Fruit fly (Drosophila melanogaster) whole organism, embryonic: ENCODE data around the gene CG6527.

Experiments used
- Bdp1 ChIP-seq: fragments of 200-800 bp; sonication (Bioruptor generic); optimal IDR thresholded peaks from 3 replicates; lab custom pipeline; 2016; ENCODE audit warnings: missing biosample characterization, missing genetic modification characterization
- CG10267 ChIP-seq: fragments of 200-800 bp; sonication (Bioruptor generic); optimal IDR thresholded peaks from 2 replicates; lab custom pipeline; 2018; ENCODE audit warnings: missing biosample characterization, mild to moderate bottlenecking, missing genetic modification characterization, moderate library complexity
- CG12769 ChIP-seq: fragments of 200-800 bp; sonication (Bioruptor generic); optimal IDR thresholded peaks from 2 replicates; lab custom pipeline; 2019; ENCODE audit warnings: missing biosample characterization, mild to moderate bottlenecking, missing genetic modification characterization, moderate library complexity
- CG14860 ChIP-seq: fragments of 200-800 bp; sonication (Bioruptor generic); IDR thresholded peaks from 3 replicates; pipeline ENCODE4 v1.3.6; 2022; ENCODE audit warnings: missing biosample characterization, missing genetic modification characterization; ENCODE audit not compliant: partially characterized antibody
- CG15696 ChIP-seq: fragments of 200-800 bp; sonication (Bioruptor generic); optimal IDR thresholded peaks from 2 replicates; lab custom pipeline; 2019; ENCODE audit warnings: missing biosample characterization, mild to moderate bottlenecking, missing genetic modification characterization, moderate library complexity
- CG1647 ChIP-seq: fragments of 200-800 bp; sonication (Bioruptor generic); optimal IDR thresholded peaks from 3 replicates; lab custom pipeline; 2016; ENCODE audit warnings: missing biosample characterization, missing genetic modification characterization
- CG17359 ChIP-seq: fragments of 200-800 bp; sonication (Bioruptor generic); optimal IDR thresholded peaks from 3 replicates; lab custom pipeline; 2018; ENCODE audit warnings: missing biosample characterization, mild to moderate bottlenecking, missing genetic modification characterization, moderate library complexity
- CG18262 ChIP-seq: fragments of 200-800 bp; optimal IDR thresholded peaks from 3 replicates; lab custom pipeline; 2019; ENCODE audit warnings: missing biosample characterization, mild to moderate bottlenecking, missing genetic modification characterization, moderate library complexity
- CG2875 ChIP-seq: fragments of 200-800 bp; sonication (Bioruptor generic); optimal IDR thresholded peaks from 2 replicates; lab custom pipeline; 2017; ENCODE audit warnings: missing biosample characterization, mild to moderate bottlenecking, missing genetic modification characterization, missing genetic modification reagents
- CG2889 ChIP-seq: fragments of 200-800 bp; sonication (Bioruptor generic); IDR thresholded peaks from 3 replicates; pipeline ENCODE4 v1.3.6; 2022; ENCODE audit warnings: missing biosample characterization, missing genetic modification characterization
- CG32767 ChIP-seq: fragments of 200-800 bp; sonication (Bioruptor generic); IDR thresholded peaks from 2 replicates; pipeline ENCODE4 v1.3.6; 2022; ENCODE audit warnings: missing biosample characterization, missing genetic modification characterization
- CG3407 ChIP-seq: fragments of 200-800 bp; sonication (Bioruptor generic); optimal IDR thresholded peaks from 2 replicates; lab custom pipeline; 2018; ENCODE audit warnings: missing biosample characterization, mild to moderate bottlenecking, missing genetic modification characterization
- CG34422 ChIP-seq: fragments of 200-800 bp; sonication (Bioruptor generic); IDR thresholded peaks from 3 replicates; pipeline ENCODE4 v1.3.6; 2022; ENCODE audit warnings: missing biosample characterization, missing genetic modification characterization
- CG4730 ChIP-seq: fragments of 200-800 bp; sonication (Bioruptor generic); IDR thresholded peaks from 2 replicates; pipeline ENCODE4 v1.3.6; 2022; ENCODE audit warnings: missing biosample characterization, missing genetic modification characterization
- CG6175 ChIP-seq: fragments of 200-800 bp; sonication (Bioruptor generic); IDR thresholded peaks from 3 replicates; pipeline ENCODE4 v1.3.6; 2022; ENCODE audit warnings: missing biosample characterization, missing genetic modification characterization
- CG6765 ChIP-seq: fragments of 200-800 bp; sonication (Bioruptor generic); optimal IDR thresholded peaks from 3 replicates; lab custom pipeline; 2017; ENCODE audit warnings: missing biosample characterization, mild to moderate bottlenecking, missing genetic modification characterization
- CG6813 ChIP-seq: fragments of 200-800 bp; sonication (Bioruptor generic); optimal IDR thresholded peaks from 2 replicates; lab custom pipeline; 2017; ENCODE audit warnings: missing biosample characterization, missing genetic modification characterization, mild to moderate bottlenecking, moderate library complexity, missing genetic modification reagents
- CG7271 ChIP-seq: fragments of 200-800 bp; sonication (Bioruptor generic); optimal IDR thresholded peaks from 2 replicates; lab custom pipeline; 2018; ENCODE audit warnings: missing biosample characterization, mild to moderate bottlenecking, missing genetic modification characterization, moderate library complexity
- CG8765 ChIP-seq: fragments of 200-800 bp; sonication (Bioruptor generic); IDR thresholded peaks from 2 replicates; pipeline ENCODE4 v1.3.6; 2022; ENCODE audit warnings: missing biosample characterization, missing genetic modification characterization
- CG9817 ChIP-seq: fragments of 200-800 bp; sonication (Bioruptor generic); optimal IDR thresholded peaks from 2 replicates; lab custom pipeline; 2018; ENCODE audit warnings: missing biosample characterization, mild to moderate bottlenecking, missing genetic modification characterization, moderate library complexity
- Dll ChIP-seq: fragments of 200-800 bp; sonication (Bioruptor generic); IDR thresholded peaks from 4 replicates; pipeline ENCODE4 v1.3.6; 2022; ENCODE audit warnings: missing biosample characterization, missing genetic modification characterization; ENCODE audit not compliant: partially characterized antibody
- E2f1 ChIP-seq: fragments of 200-800 bp; sonication (Bioruptor generic); IDR thresholded peaks from 2 replicates; pipeline ENCODE4 v1.3.6; 2022; ENCODE audit warnings: missing biosample characterization, missing genetic modification characterization
- E2f2 ChIP-seq: fragments of 200-800 bp; sonication (Bioruptor generic); IDR thresholded peaks from 2 replicates; pipeline ENCODE4 v1.3.6; 2022; ENCODE audit warnings: missing biosample characterization, missing genetic modification characterization
- Fer3 ChIP-seq: fragments of 200-800 bp; sonication (Bioruptor generic); optimal IDR thresholded peaks from 2 replicates; lab custom pipeline; 2018; ENCODE audit warnings: missing biosample characterization, mild to moderate bottlenecking, missing genetic modification characterization, moderate library complexity
- Hey ChIP-seq: fragments of 200-800 bp; sonication (Bioruptor generic); optimal IDR thresholded peaks from 3 replicates; lab custom pipeline; 2018; ENCODE audit warnings: missing biosample characterization, mild to moderate bottlenecking, missing genetic modification characterization
- Hr51 ChIP-seq, 2 experiments: fragments of 200-800 bp; sonication (Bioruptor generic); optimal IDR thresholded peaks; 2 replicates in 1 of 2; 3 replicates in 1 of 2; lab custom pipeline; 2016 to 2018; ENCODE audit warnings: missing biosample characterization in 2 of 2, missing genetic modification characterization in 2 of 2, mild to moderate bottlenecking in 1 of 2, moderate library complexity in 1 of 2
- Mad ChIP-seq: fragments of 200-800 bp; sonication (Bioruptor generic); optimal IDR thresholded peaks from 2 replicates; lab custom pipeline; 2016; ENCODE audit warnings: missing biosample characterization, missing genetic modification characterization
- Nf-YC ChIP-seq: fragments of 200-800 bp; optimal IDR thresholded peaks from 3 replicates; lab custom pipeline; 2019; ENCODE audit warnings: missing biosample characterization, mild to moderate bottlenecking, missing genetic modification characterization, moderate library complexity
- NfI ChIP-seq: fragments of 200-800 bp; sonication (Bioruptor generic); optimal IDR thresholded peaks from 3 replicates; lab custom pipeline; 2018; ENCODE audit warnings: missing biosample characterization, mild to moderate bottlenecking, missing genetic modification characterization, moderate library complexity
- Sox100B ChIP-seq: fragments of 200-800 bp; sonication (Bioruptor generic); optimal IDR thresholded peaks from 3 replicates; lab custom pipeline; 2018; ENCODE audit warnings: missing biosample characterization, mild to moderate bottlenecking, missing genetic modification characterization
- Sry-β ChIP-seq: fragments of 200-800 bp; sonication (Bioruptor generic); optimal IDR thresholded peaks from 2 replicates; lab custom pipeline; 2018; ENCODE audit warnings: missing biosample characterization, mild to moderate bottlenecking, missing genetic modification characterization, moderate library complexity
- Tbp ChIP-seq: fragments of >200 bp; optimal IDR thresholded peaks from 2 replicates; lab custom pipeline; 2018; ENCODE audit warnings: missing biosample characterization, missing genetic modification characterization
- al ChIP-seq: fragments of 200-800 bp; sonication (Bioruptor generic); IDR thresholded peaks from 2 replicates; pipeline ENCODE4 v1.3.6; 2022; ENCODE audit warnings: missing biosample characterization, missing genetic modification characterization
- ap ChIP-seq: fragments of 200-800 bp; sonication (Bioruptor generic); IDR thresholded peaks from 2 replicates; pipeline ENCODE4 v1.3.6; 2022; ENCODE audit warnings: missing biosample characterization, missing genetic modification characterization
- ara ChIP-seq: fragments of 200-800 bp; sonication (Bioruptor generic); IDR thresholded peaks from 2 replicates; pipeline ENCODE4 v1.3.6; 2022; ENCODE audit warnings: missing biosample characterization, missing genetic modification characterization
- bowl ChIP-seq: fragments of 200-800 bp; sonication (Bioruptor generic); IDR thresholded peaks from 2 replicates; pipeline ENCODE4 v1.3.6; 2022; ENCODE audit warnings: missing biosample characterization, missing genetic modification characterization
- cwo ChIP-seq: fragments of 200-800 bp; sonication (Bioruptor generic); optimal IDR thresholded peaks from 3 replicates; lab custom pipeline; 2017; ENCODE audit warnings: missing biosample characterization, missing genetic modification characterization, mild to moderate bottlenecking, moderate library complexity, missing genetic modification reagents
- dmrt11E ChIP-seq: fragments of 200-800 bp; sonication (Bioruptor generic); optimal IDR thresholded peaks from 3 replicates; lab custom pipeline; 2018; ENCODE audit warnings: missing biosample characterization, mild to moderate bottlenecking, missing genetic modification characterization, moderate library complexity
- fru ChIP-seq: fragments of >200 bp; optimal IDR thresholded peaks from 2 replicates; lab custom pipeline; 2017
- hth ChIP-seq: fragments of >200 bp; optimal IDR thresholded peaks from 2 replicates; lab custom pipeline; 2017; ENCODE audit warnings: inconsistent platforms
- nom ChIP-seq: fragments of 200-800 bp; sonication (Bioruptor generic); optimal IDR thresholded peaks from 2 replicates; lab custom pipeline; 2017; ENCODE audit warnings: missing biosample characterization, missing genetic modification characterization, mild to moderate bottlenecking, moderate library complexity, missing genetic modification reagents
- phol ChIP-seq: fragments of 200-800 bp; sonication (Bioruptor generic); optimal IDR thresholded peaks from 3 replicates; lab custom pipeline; 2018; ENCODE audit warnings: missing biosample characterization, mild to moderate bottlenecking, missing genetic modification characterization, moderate library complexity
- pita ChIP-seq: fragments of 200-800 bp; sonication (Bioruptor generic); optimal IDR thresholded peaks from 2 replicates; lab custom pipeline; 2017; ENCODE audit warnings: missing biosample characterization, mild to moderate bottlenecking, missing genetic modification characterization
- sens ChIP-seq: fragments of 200-800 bp; sonication (Bioruptor generic); peaks from one replicate; lab custom pipeline; 2016; ENCODE audit warnings: missing biosample characterization, missing genetic modification characterization
- stwl ChIP-seq: fragments of 200-800 bp; sonication (Bioruptor generic); optimal IDR thresholded peaks from 3 replicates; lab custom pipeline; 2018; ENCODE audit warnings: missing biosample characterization, mild to moderate bottlenecking, missing genetic modification characterization, moderate library complexity
- tap ChIP-seq: fragments of 200-800 bp; optimal IDR thresholded peaks from 3 replicates; lab custom pipeline; 2019; ENCODE audit warnings: missing biosample characterization, mild to moderate bottlenecking, missing genetic modification characterization, moderate library complexity
- tin ChIP-seq: fragments of 200-800 bp; sonication (Bioruptor generic); optimal IDR thresholded peaks from 3 replicates; lab custom pipeline; 2016; ENCODE audit warnings: missing biosample characterization, missing genetic modification characterization
- tna ChIP-seq: fragments of 200-800 bp; sonication (Bioruptor generic); IDR thresholded peaks from 2 replicates; pipeline ENCODE4 v1.3.6; 2022; ENCODE audit warnings: missing biosample characterization, missing genetic modification characterization; ENCODE audit not compliant: partially characterized antibody
- wor ChIP-seq: fragments of 200-800 bp; sonication (Bioruptor generic); IDR thresholded peaks from 2 replicates; pipeline ENCODE4 v1.3.6; 2022; ENCODE audit warnings: missing biosample characterization, missing genetic modification characterization
- zf30C ChIP-seq: fragments of 200-800 bp; sonication (Bioruptor generic); optimal IDR thresholded peaks from 3 replicates; lab custom pipeline; 2018; ENCODE audit warnings: missing biosample characterization, mild to moderate bottlenecking, missing genetic modification characterization

CG6527 gene

DNA sequence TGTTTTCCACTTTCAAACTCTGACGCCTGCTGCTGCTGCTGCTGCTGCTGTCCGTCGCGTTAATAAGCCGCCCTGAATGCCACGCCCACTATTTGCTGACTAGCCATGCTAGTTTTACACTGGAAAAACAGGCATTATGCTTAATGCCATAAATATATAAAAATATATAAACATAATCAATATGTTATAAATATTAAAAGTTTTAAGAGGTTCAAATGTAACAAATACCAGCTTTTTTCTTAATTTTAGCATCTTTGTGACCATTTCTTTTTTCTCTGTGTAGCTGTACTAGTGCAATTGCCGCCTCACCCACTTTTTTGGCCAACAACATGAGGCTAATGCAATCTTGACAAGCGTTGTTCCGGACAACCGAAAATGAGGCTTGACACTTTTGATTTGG lies 44.1 kb downstream of the CG6527 start (continued):
- TF ChIP-seq E2f1 (GFP tag; lab: Robert Waterston, UW) (0 out of 2 replicates have a peak, but pooled peaks have one; percentile 12), Nf-YC (peak; percentile 8), CG6813 (GFP tag; lab: Kevin White, UChicago) (peak; percentile 38), CG4730 (GFP tag; lab: Robert Waterston, UW) (peak; percentile 14; the same call in 1 of the 2 replicates), CG10267 (tag; lab: Kevin White, UChicago) (peak; percentile 42), al (GFP tag; lab: Robert Waterston, UW) (no peak), CG1647 (GFP tag; lab: Kevin White, UChicago) (no peak), zf30C (no peak), stwl (tag; lab: Kevin White, UChicago) (no peak), CG12769 (tag; lab: Kevin White, UChicago) (no peak), E2f2 (GFP tag; lab: Robert Waterston, UW) (peak; percentile 30; the same call in 1 of the 2 replicates), CG2875 (GFP tag; lab: Kevin White, UChicago) (peak; percentile 27), cwo (GFP tag; lab: Kevin White, UChicago) (peak; percentile 37), tin (GFP tag; lab: Kevin White, UChicago) (peak; percentile 22), hth (lab: Kevin White, UChicago) (no peak), Sox100B (GFP tag; lab: Kevin White, UChicago) (peak; percentile 11), CG18262 (tag; lab: Kevin White, UChicago) (peak; percentile 71), dmrt11E (peak; percentile 49), CG32767 (GFP tag; lab: Robert Waterston, UW) (peak; percentile 21; the same call in 1 of the 2 replicates), tna (GFP tag; lab: Robert Waterston, UW) (no peak), CG17359 (tag; lab: Kevin White, UChicago) (peak; percentile 47), CG6175 (no peak), tap (tag; lab: Kevin White, UChicago) (peak; percentile 16), CG2889 (0 out of 3 replicates have a peak, but pooled peaks have one; percentile 14), CG7271 (peak; percentile 71), phol (tag; lab: Kevin White, UChicago) (peak; percentile 57), sens (GFP tag; lab: Kevin White, UChicago) (peak; percentile 43), CG3407 (GFP tag; lab: Kevin White, UChicago) (no peak), Bdp1 (GFP tag; lab: Kevin White, UChicago) (no peak), fru (lab: Kevin White, UChicago) (no peak), Fer3 (tag; lab: Kevin White, UChicago) (peak; percentile 20), CG15696 (tag; lab: Kevin White, UChicago) (peak; percentile 32), NfI (GFP tag; lab: Kevin White, UChicago) (no peak), CG6765 (GFP tag; lab: Kevin White, UChicago) (no peak), pita (GFP tag; lab: Kevin White, UChicago) (no peak), Mad (GFP tag; lab: Kevin White, UChicago) (no peak), CG8765 (GFP tag; lab: Robert Waterston, UW) (no peak), bowl (GFP tag; lab: Robert Waterston, UW) (no peak), CG9817 (peak; percentile 3), Hey (tag; lab: Kevin White, UChicago) (no peak), ap (peak; percentile 26; the same call in 1 of the 2 replicates), CG14860 (GFP tag; lab: Robert Waterston, UW) (no peak), Hr51 (GFP tag; optimal IDR thresholded peaks at IDR 0.05; lab: Kevin White, UChicago) (peak in 1 of 2 experiments; percentile 50), wor (GFP tag; lab: Robert Waterston, UW) (0 out of 2 replicates have a peak, but pooled peaks have one; percentile 23), ara (GFP tag; lab: Robert Waterston, UW) (peak; percentile 40; the same call in 1 of the 2 replicates), Dll (GFP tag; lab: Robert Waterston, UW) (no peak), CG34422 (GFP tag; lab: Robert Waterston, UW) (no peak), nom (GFP tag; lab: Kevin White, UChicago) (no peak), Sry-β (GFP tag; lab: Kevin White, UChicago) (no peak), Tbp (GFP tag; lab: Kevin White, UChicago) (no peak)
